Worm (Caenorhabditis elegans): ENCODE measurements around the gene Y41C4A.32.

DNA sequence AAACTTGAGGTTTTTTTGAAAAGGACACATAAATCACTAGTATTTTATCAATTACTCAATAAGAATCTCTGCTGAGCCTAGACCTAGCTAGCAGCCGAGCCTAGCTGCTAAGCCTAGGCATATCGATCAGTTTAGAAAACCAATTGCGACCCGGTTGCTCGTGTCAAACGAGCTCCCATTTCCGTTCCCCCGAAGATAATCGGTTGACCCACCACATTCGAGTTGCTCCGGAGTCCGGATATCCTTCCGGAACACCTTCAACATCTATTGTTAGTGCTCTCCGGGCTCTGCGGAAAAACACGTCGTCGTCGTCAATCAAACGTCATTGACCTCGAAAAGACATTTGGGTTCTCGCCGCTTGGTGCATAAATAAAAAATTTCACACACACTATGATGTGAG, 37.7 kb upstream of the Y41C4A.32 start:
- TF ChIP-seq pqm-1 (tag; optimal IDR thresholded peaks at IDR 0.05), result no peak
- TF ChIP-seq zag-1 (tag; optimal IDR thresholded peaks at IDR 0.05), result no peak
- TF ChIP-seq egl-27 (tag; optimal IDR thresholded peaks at IDR 0.05), result no peak
- no peak for TF ChIP-seq ztf-11 (tag; optimal IDR thresholded peaks at IDR 0.05)
- no peak for TF ChIP-seq ceh-82 (tag; optimal IDR thresholded peaks at IDR 0.05)
- no peak for TF ChIP-seq nhr-25 (tag; optimal IDR thresholded peaks at IDR 0.05)
- no peak for TF ChIP-seq elt-1 (tag; optimal IDR thresholded peaks at IDR 0.05)
- TF ChIP-seq nhr-12 (tag; optimal IDR thresholded peaks at IDR 0.05), result no peak
- no peak for TF ChIP-seq hmg-11 (tag; optimal IDR thresholded peaks at IDR 0.05)

All from whole organism, L3 larva.